Worm (Caenorhabditis elegans) whole organism, L2 larva: ENCODE results near the gene pfn-3.

ENCODE experiments used
- C34F6.9 ChIP-seq: fragments of 150-350 bp; optimal IDR thresholded peaks from 2 replicates; lab custom pipeline; 2014; ENCODE audit warnings: missing biosample characterization, missing genetic modification characterization
- F13H6.1 ChIP-seq: sonication (generic microtip); optimal IDR thresholded peaks from 2 replicates; lab custom pipeline; 2016; ENCODE audit warnings: missing genetic modification characterization, missing compliant biosample characterization
- R02D3.7 ChIP-seq: fragments of 150-350 bp; optimal IDR thresholded peaks from 2 replicates; lab custom pipeline; 2014; ENCODE audit warnings: missing biosample characterization, missing genetic modification characterization
- Y55F3AM.14 ChIP-seq: fragments of 200-800 bp; sonication (Bioruptor generic); optimal IDR thresholded peaks from 2 replicates; lab custom pipeline; 2018; ENCODE audit warnings: mild to moderate bottlenecking, missing genetic modification characterization, missing compliant biosample characterization
- ZK546.5 ChIP-seq: sonication (generic microtip); optimal IDR thresholded peaks from 2 replicates; lab custom pipeline; 2017; ENCODE audit warnings: missing biosample characterization, missing genetic modification characterization
- alr-1 ChIP-seq: fragments of 150-350 bp; optimal IDR thresholded peaks from 2 replicates; lab custom pipeline; 2014; ENCODE audit warnings: missing biosample characterization, missing genetic modification characterization
- ama-1 ChIP-seq: fragments of 150-350 bp; optimal IDR thresholded peaks from 2 replicates; lab custom pipeline; 2018; ENCODE audit warnings: inconsistent platforms
- blmp-1 ChIP-seq: sonication (generic microtip); optimal IDR thresholded peaks from 2 replicates; lab custom pipeline; 2017; ENCODE audit warnings: missing genetic modification characterization, mild to moderate bottlenecking, missing compliant biosample characterization, antibody characterized with exemption, moderate library complexity; ENCODE audit not compliant: insufficient read depth
- ceh-16 ChIP-seq: fragments of 150-350 bp; optimal IDR thresholded peaks from 2 replicates; lab custom pipeline; 2014; ENCODE audit warnings: missing biosample characterization, missing genetic modification characterization
- ceh-82 ChIP-seq: fragments of 150-350 bp; optimal IDR thresholded peaks from 2 replicates; lab custom pipeline; 2014; ENCODE audit warnings: missing biosample characterization, missing genetic modification characterization
- crh-2 ChIP-seq: sonication (generic microtip); optimal IDR thresholded peaks from 2 replicates; lab custom pipeline; 2017; ENCODE audit warnings: missing biosample characterization, missing genetic modification characterization
- dmd-4 ChIP-seq: sonication (generic microtip); optimal IDR thresholded peaks from 2 replicates; lab custom pipeline; 2017; ENCODE audit warnings: missing biosample characterization, missing genetic modification characterization
- egl-27 ChIP-seq: sonication (generic microtip); optimal IDR thresholded peaks from 3 replicates; lab custom pipeline; 2017; ENCODE audit warnings: missing biosample characterization, missing genetic modification reagents, missing genetic modification characterization
- elt-1 ChIP-seq: fragments of 150-350 bp; optimal IDR thresholded peaks from 2 replicates; lab custom pipeline; 2014; ENCODE audit warnings: missing biosample characterization, missing genetic modification characterization
- elt-3 ChIP-seq: sonication (generic microtip); optimal IDR thresholded peaks from 2 replicates; lab custom pipeline; 2017; ENCODE audit warnings: missing biosample characterization, missing genetic modification characterization
- fos-1 ChIP-seq: fragments of 150-350 bp; optimal IDR thresholded peaks from 2 replicates; lab custom pipeline; 2014; ENCODE audit warnings: missing biosample characterization, missing genetic modification characterization
- gmeb-1 ChIP-seq: fragments of 150-350 bp; optimal IDR thresholded peaks from 2 replicates; lab custom pipeline; 2014; ENCODE audit warnings: missing biosample characterization, missing genetic modification characterization
- lin-11 ChIP-seq: fragments of 150-350 bp; sonication (generic microtip); optimal IDR thresholded peaks from 2 replicates; lab custom pipeline; 2014; ENCODE audit warnings: missing biosample characterization, missing genetic modification characterization, inconsistent platforms, mixed read lengths
- lin-13 ChIP-seq: fragments of 150-350 bp; optimal IDR thresholded peaks from 2 replicates; lab custom pipeline; 2014; ENCODE audit warnings: missing biosample characterization, missing genetic modification reagents, missing genetic modification characterization
- lin-39 ChIP-seq: fragments of 150-350 bp; optimal IDR thresholded peaks from 2 replicates; lab custom pipeline; 2014; ENCODE audit warnings: missing biosample characterization, missing genetic modification reagents, missing genetic modification characterization
- lsy-2 ChIP-seq, 2 experiments: fragments of 150-350 bp in 1 of 2; sonication (generic microtip) in 1 of 2; optimal IDR thresholded peaks; 2 replicates each; lab custom pipeline; 2014 to 2017; ENCODE audit warnings: missing biosample characterization in 2 of 2, missing genetic modification characterization in 2 of 2
- mab-5 ChIP-seq: fragments of 150-350 bp; optimal IDR thresholded peaks from 2 replicates; lab custom pipeline; 2014; ENCODE audit warnings: missing biosample characterization, missing genetic modification characterization
- mbf-1 ChIP-seq: sonication (generic microtip); optimal IDR thresholded peaks from 2 replicates; lab custom pipeline; 2017; ENCODE audit warnings: missing biosample characterization, missing genetic modification characterization
- mdl-1 ChIP-seq, 2 experiments: fragments of 150-350 bp in 1 of 2; sonication (generic microtip) in 1 of 2; optimal IDR thresholded peaks; 2 replicates each; lab custom pipeline; 2017; ENCODE audit warnings: missing biosample characterization in 2 of 2, missing genetic modification characterization in 2 of 2
- nhr-10 ChIP-seq: sonication (generic microtip); optimal IDR thresholded peaks from 2 replicates; lab custom pipeline; 2017; ENCODE audit warnings: missing biosample characterization, missing genetic modification characterization
- nhr-11 ChIP-seq: fragments of 150-350 bp; optimal IDR thresholded peaks from 2 replicates; lab custom pipeline; 2014; ENCODE audit warnings: missing biosample characterization, missing genetic modification characterization
- nhr-12 ChIP-seq: fragments of 150-350 bp; optimal IDR thresholded peaks from 2 replicates; lab custom pipeline; 2014; ENCODE audit warnings: missing biosample characterization, missing genetic modification characterization
- nhr-129 ChIP-seq: fragments of 150-350 bp; optimal IDR thresholded peaks from 2 replicates; lab custom pipeline; 2014; ENCODE audit warnings: missing biosample characterization, missing genetic modification characterization
- nhr-21 ChIP-seq: fragments of 150-350 bp; optimal IDR thresholded peaks from 2 replicates; lab custom pipeline; 2014; ENCODE audit warnings: missing biosample characterization, missing genetic modification characterization
- nhr-23 ChIP-seq: fragments of 150-350 bp; optimal IDR thresholded peaks from 2 replicates; lab custom pipeline; 2014; ENCODE audit warnings: missing biosample characterization, missing genetic modification reagents, missing genetic modification characterization
- nhr-237 ChIP-seq: fragments of 150-350 bp; optimal IDR thresholded peaks from 2 replicates; lab custom pipeline; 2014; ENCODE audit warnings: missing biosample characterization, missing genetic modification characterization
- nhr-25 ChIP-seq: fragments of 150-350 bp; sonication (generic microtip); optimal IDR thresholded peaks from 3 replicates; lab custom pipeline; 2014; ENCODE audit warnings: missing biosample characterization, missing genetic modification characterization
- nhr-6 ChIP-seq: fragments of 150-350 bp; optimal IDR thresholded peaks from 2 replicates; lab custom pipeline; 2014; ENCODE audit warnings: missing biosample characterization, missing genetic modification characterization
- nhr-77 ChIP-seq: fragments of 150-350 bp; optimal IDR thresholded peaks from 2 replicates; lab custom pipeline; 2014; ENCODE audit warnings: missing biosample characterization, missing genetic modification characterization
- peb-1 ChIP-seq: fragments of 150-350 bp; optimal IDR thresholded peaks from 2 replicates; lab custom pipeline; 2014; ENCODE audit warnings: missing biosample characterization, missing genetic modification characterization
- sem-4 ChIP-seq: fragments of 150-350 bp; optimal IDR thresholded peaks from 2 replicates; lab custom pipeline; 2014; ENCODE audit warnings: missing biosample characterization, missing genetic modification reagents, missing genetic modification characterization
- skn-1 ChIP-seq: sonication (generic microtip); optimal IDR thresholded peaks from 2 replicates; lab custom pipeline; 2017; ENCODE audit warnings: missing biosample characterization, missing genetic modification characterization
- sma-3 ChIP-seq: sonication (generic microtip); optimal IDR thresholded peaks from 2 replicates; lab custom pipeline; 2016; ENCODE audit warnings: missing genetic modification reagents, missing genetic modification characterization, missing compliant biosample characterization
- sma-9 ChIP-seq, 2 experiments: fragments of 150-350 bp in 1 of 2; sonication (generic microtip) in 1 of 2; optimal IDR thresholded peaks; 2 replicates each; lab custom pipeline; 2014 to 2016; ENCODE audit warnings: missing genetic modification characterization in 2 of 2, mild to moderate bottlenecking in 1 of 2, missing biosample characterization in 1 of 2, missing compliant biosample characterization in 1 of 2, missing genetic modification reagents in 1 of 2, moderate library complexity in 1 of 2
- snpc-4 ChIP-seq: fragments of 150-350 bp; optimal IDR thresholded peaks from 2 replicates; lab custom pipeline; 2014; ENCODE audit warnings: missing biosample characterization, missing genetic modification characterization
- unc-39 ChIP-seq: fragments of 150-350 bp; optimal IDR thresholded peaks from 2 replicates; lab custom pipeline; 2014; ENCODE audit warnings: missing biosample characterization, missing genetic modification characterization
- unc-55 ChIP-seq: fragments of 150-350 bp; sonication (generic microtip); optimal IDR thresholded peaks from 3 replicates; lab custom pipeline; 2014; ENCODE audit warnings: missing biosample characterization, missing genetic modification reagents, missing genetic modification characterization
- unc-62 ChIP-seq: fragments of 150-350 bp; optimal IDR thresholded peaks from 2 replicates; lab custom pipeline; 2014; ENCODE audit warnings: missing biosample characterization, missing genetic modification reagents, missing genetic modification characterization
- zag-1 ChIP-seq: fragments of 150-350 bp; optimal IDR thresholded peaks from 2 replicates; lab custom pipeline; 2014; ENCODE audit warnings: missing biosample characterization, missing genetic modification characterization
- ztf-1 ChIP-seq: fragments of 200-800 bp; sonication (Bioruptor generic); conservative IDR thresholded peaks from 2 replicates; pipeline ENCODE4 v1.3.6; 2022; ENCODE audit warnings: missing genetic modification characterization, missing compliant biosample characterization
- ztf-11 ChIP-seq: sonication (generic microtip); optimal IDR thresholded peaks from 2 replicates; lab custom pipeline; 2017; ENCODE audit warnings: missing biosample characterization, missing genetic modification characterization
- ztf-4 ChIP-seq: fragments of 150-350 bp; optimal IDR thresholded peaks from 2 replicates; lab custom pipeline; 2014; ENCODE audit warnings: missing biosample characterization, missing genetic modification characterization

pfn-3 gene

ce11 chrX:1096808-1097207 is 16.4 kb upstream of the pfn-3 start, which contains the start of the genes pigx-1 and rme-6:
Gene pigx-1, minus strand, starts transcription at chrX:1097013.
Gene rme-6, plus strand, starts transcription at chrX:1097152.
- peak; percentile 20 for TF ChIP-seq nhr-129 (tag; lab: Kevin White, UChicago)
- no peak for TF ChIP-seq nhr-10 (tag; lab: Kevin White, UChicago)
- peak; percentile 63 for TF ChIP-seq unc-55 (GFP tag; lab: Kevin White, UChicago)
- peak in 1 of 2 experiments; percentile 27 for TF ChIP-seq lsy-2 (tag; optimal IDR thresholded peaks at IDR 0.05; lab: Kevin White, UChicago)

- TF ChIP-seq nhr-77 (no peak), lin-11 (tag; lab: Kevin White, UChicago) (no peak), unc-62 (GFP tag; lab: Kevin White, UChicago) (no peak), ama-1 (lab: Kevin White, UChicago) (no peak), C34F6.9 (tag; lab: Kevin White, UChicago) (no peak), crh-2 (tag; lab: Kevin White, UChicago) (no peak), nhr-11 (tag; lab: Kevin White, UChicago) (no peak), nhr-10 (tag; lab: Kevin White, UChicago) (no peak), nhr-6 (tag; lab: Kevin White, UChicago) (no peak), zag-1 (tag; lab: Kevin White, UChicago) (no peak), ZK546.5 (tag; lab: Kevin White, UChicago) (no peak), egl-27 (tag; lab: Kevin White, UChicago) (no peak)
These were observed 13.9 kb upstream of the pfn-3 start for ce11 chrX:1094332-1094731.

- peak; percentile 64 for TF ChIP-seq mab-5 (tag; lab: Kevin White, UChicago)
- peak; percentile 92 for TF ChIP-seq fos-1 (tag; lab: Kevin White, UChicago)
- peak; percentile 93 for TF ChIP-seq nhr-25 (tag; lab: Kevin White, UChicago)
- TF ChIP-seq nhr-11 (tag; lab: Kevin White, UChicago) = no peak
- TF ChIP-seq nhr-77 = no peak
- TF ChIP-seq egl-27 (tag; lab: Kevin White, UChicago) = peak; percentile 90
- peak; percentile 19 for TF ChIP-seq unc-39
- no peak for TF ChIP-seq elt-3 (tag; lab: Kevin White, UChicago)
- no peak for TF ChIP-seq ZK546.5 (tag; lab: Kevin White, UChicago)
- peak; percentile 3 for TF ChIP-seq mbf-1 (tag; lab: Kevin White, UChicago)
- peak; percentile 98 for TF ChIP-seq F13H6.1 (tag; lab: Kevin White, UChicago)
- no peak for TF ChIP-seq ceh-16 (tag; lab: Kevin White, UChicago)
- peak; percentile 64 to 91 for TF ChIP-seq lsy-2 (tag; optimal IDR thresholded peaks at IDR 0.05; lab: Kevin White, UChicago)
- no peak for TF ChIP-seq nhr-237 (tag; lab: Kevin White, UChicago)
- TF ChIP-seq dmd-4 (tag; lab: Kevin White, UChicago) = no peak
- TF ChIP-seq ztf-4 = peak; percentile 84
- peak; percentile 94 for TF ChIP-seq zag-1 (tag; lab: Kevin White, UChicago)
- no peak for TF ChIP-seq ztf-1 (GFP tag; lab: Robert Waterston, UW)
- no peak for TF ChIP-seq elt-1
- peak; percentile 92 for TF ChIP-seq nhr-6 (tag; lab: Kevin White, UChicago)
- TF ChIP-seq ztf-11 (tag; lab: Kevin White, UChicago) = peak; percentile 8
- TF ChIP-seq ama-1 (lab: Kevin White, UChicago) = peak; percentile 17
- TF ChIP-seq blmp-1 (tag; lab: Kevin White, UChicago) = peak; percentile 93
- TF ChIP-seq gmeb-1 (tag; lab: Kevin White, UChicago) = peak; percentile 73
- TF ChIP-seq crh-2 (tag; lab: Kevin White, UChicago) = peak; percentile 94
- peak; percentile 89 for TF ChIP-seq lin-13 (GFP tag; lab: Kevin White, UChicago)
- peak; percentile 90 for TF ChIP-seq nhr-21 (tag; lab: Kevin White, UChicago)
- TF ChIP-seq sma-3 (GFP tag; lab: Kevin White, UChicago) = peak; percentile 83
- TF ChIP-seq mdl-1 (tag; optimal IDR thresholded peaks at IDR 0.05; lab: Kevin White, UChicago) = peak; percentile 95 to 98
- no peak for TF ChIP-seq alr-1 (tag; lab: Kevin White, UChicago)
- TF ChIP-seq ceh-82 (tag; lab: Kevin White, UChicago) = no peak
- TF ChIP-seq Y55F3AM.14 = peak; percentile 87
- peak; percentile 88 for TF ChIP-seq unc-62 (GFP tag; lab: Kevin White, UChicago)
- TF ChIP-seq C34F6.9 (tag; lab: Kevin White, UChicago) = peak; percentile 97
- TF ChIP-seq R02D3.7 (tag; lab: Kevin White, UChicago) = no peak
- TF ChIP-seq nhr-129 (tag; lab: Kevin White, UChicago) = peak; percentile 98
- TF ChIP-seq lin-11 (tag; lab: Kevin White, UChicago) = peak; percentile 28
- TF ChIP-seq nhr-23 (tag; lab: Kevin White, UChicago) = no peak
- TF ChIP-seq lin-39 (tag; lab: Kevin White, UChicago) = peak; percentile 43
- TF ChIP-seq peb-1 (tag; lab: Kevin White, UChicago) = no peak
- TF ChIP-seq sma-9 (GFP tag; optimal IDR thresholded peaks at IDR 0.05; lab: Kevin White, UChicago) = peak; percentile 97
- TF ChIP-seq sma-9 (tag; optimal IDR thresholded peaks at IDR 0.05; lab: Kevin White, UChicago) = no peak
- TF ChIP-seq unc-55 (GFP tag; lab: Kevin White, UChicago) = peak; percentile 92
- no peak for TF ChIP-seq skn-1 (tag; lab: Kevin White, UChicago)
- peak; percentile 97 for TF ChIP-seq sem-4 (tag; lab: Kevin White, UChicago)
- TF ChIP-seq snpc-4 (tag; lab: Kevin White, UChicago) = peak; percentile 82
- TF ChIP-seq nhr-12 (tag; lab: Kevin White, UChicago) = no peak
- peak; percentile 62 for TF ChIP-seq nhr-10 (tag; lab: Kevin White, UChicago)
These were observed 12.7 kb upstream of the pfn-3 start for ce11 chrX:1093154-1093553.
